Worm (Caenorhabditis elegans) whole organism, L3 larva: ENCODE results near the gene aakg-2.

Experiments used
- ceh-82 ChIP-seq: fragments of 150-350 bp; optimal IDR thresholded peaks from 2 replicates; lab custom pipeline; 2014; ENCODE audit warnings: missing biosample characterization, missing genetic modification characterization
- daf-12 ChIP-seq: fragments of 150-350 bp; optimal IDR thresholded peaks from 2 replicates; lab custom pipeline; 2014; ENCODE audit warnings: missing biosample characterization, missing genetic modification reagents, missing genetic modification characterization
- elt-1 ChIP-seq: fragments of 150-350 bp; optimal IDR thresholded peaks from 2 replicates; lab custom pipeline; 2014; ENCODE audit warnings: missing biosample characterization, missing genetic modification characterization
- elt-2 ChIP-seq: sonication (generic microtip); optimal IDR thresholded peaks from 2 replicates; lab custom pipeline; 2016; ENCODE audit warnings: missing genetic modification reagents, mild to moderate bottlenecking, missing genetic modification characterization, missing compliant biosample characterization
- jun-1 ChIP-seq: fragments of 150-350 bp; optimal IDR thresholded peaks from 2 replicates; lab custom pipeline; 2014; ENCODE audit warnings: missing biosample characterization, missing genetic modification reagents, missing genetic modification characterization
- nhr-28 ChIP-seq: fragments of 150-350 bp; optimal IDR thresholded peaks from 2 replicates; lab custom pipeline; 2014; ENCODE audit warnings: missing biosample characterization, missing genetic modification characterization
- nhr-77 ChIP-seq: fragments of 150-350 bp; optimal IDR thresholded peaks from 2 replicates; lab custom pipeline; 2014; ENCODE audit warnings: missing biosample characterization, missing genetic modification characterization
- pqm-1 ChIP-seq: fragments of 150-350 bp; optimal IDR thresholded peaks from 2 replicates; lab custom pipeline; 2017; ENCODE audit warnings: missing biosample characterization, missing genetic modification characterization, inconsistent platforms
- snpc-4 ChIP-seq: fragments of 150-350 bp; optimal IDR thresholded peaks from 2 replicates; lab custom pipeline; 2014; ENCODE audit warnings: missing biosample characterization, missing genetic modification characterization
- unc-62 ChIP-seq: fragments of 150-350 bp; sonication (generic microtip); optimal IDR thresholded peaks from 4 replicates; lab custom pipeline; 2014; ENCODE audit warnings: missing biosample characterization, missing genetic modification reagents, missing genetic modification characterization

DNA sequence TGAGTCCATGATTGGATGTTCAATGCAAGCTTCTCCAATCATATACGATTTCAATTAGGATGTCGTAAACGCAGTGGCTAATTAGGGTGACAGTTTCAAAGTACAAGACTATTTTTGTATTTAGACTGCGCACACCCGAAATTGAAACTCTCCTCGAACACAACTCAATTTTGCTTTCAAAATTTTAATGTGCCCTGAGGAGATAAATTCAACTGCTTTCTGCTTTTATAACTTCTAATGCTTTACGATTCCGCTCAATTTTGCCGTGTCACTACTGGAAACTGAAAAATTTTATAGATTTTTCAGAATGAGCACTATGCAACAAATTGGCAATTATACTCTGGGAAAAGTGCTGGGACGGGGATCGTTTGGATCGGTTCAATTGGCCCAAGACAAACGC lies 25.7 kb upstream of the aakg-2 start, which contains the start of gene F39F10.2:
- TF ChIP-seq elt-1 (tag; lab: Kevin White, UChicago) (no peak), daf-12 (tag; lab: Kevin White, UChicago) (no peak), nhr-77 (tag; lab: Kevin White, UChicago) (no peak), jun-1 (tag; lab: Kevin White, UChicago) (no peak), nhr-28 (no peak), snpc-4 (no peak), pqm-1 (tag; lab: Kevin White, UChicago) (no peak), elt-2 (tag; lab: Kevin White, UChicago) (no peak), ceh-82 (tag; lab: Kevin White, UChicago) (no peak), unc-62 (GFP tag; lab: Kevin White, UChicago) (no peak)
